Fruit fly (Drosophila melanogaster) whole organism, embryonic: ENCODE measurements around the gene msopa.

Source experiments
- CG12659 ChIP-seq: fragments of 200-800 bp; sonication (Bioruptor generic); optimal IDR thresholded peaks from 3 replicates; lab custom pipeline; 2017; ENCODE audit warnings: mild to moderate bottlenecking, missing biosample characterization, missing genetic modification reagents, missing genetic modification characterization
- CG13287 ChIP-seq: fragments of 200-800 bp; sonication (Bioruptor generic); IDR thresholded peaks from 2 replicates; pipeline ENCODE4 v1.3.6; 2022; ENCODE audit warnings: missing biosample characterization, missing genetic modification characterization; ENCODE audit not compliant: partially characterized antibody
- CG13624 ChIP-seq: fragments of 200-800 bp; sonication (Bioruptor generic); optimal IDR thresholded peaks from 2 replicates; lab custom pipeline; 2016; ENCODE audit warnings: missing biosample characterization, missing genetic modification characterization
- CG14050 ChIP-seq: fragments of 200-800 bp; sonication (Bioruptor generic); IDR thresholded peaks from 3 replicates; pipeline ENCODE4 v1.3.6; 2022; ENCODE audit warnings: missing biosample characterization, missing genetic modification characterization
- CG14667 ChIP-seq: fragments of 200-800 bp; sonication (Bioruptor generic); IDR thresholded peaks from 2 replicates; pipeline ENCODE4 v1.3.6; 2022; ENCODE audit warnings: missing biosample characterization, missing genetic modification characterization
- CG1603 ChIP-seq: fragments of 200-800 bp; sonication (Bioruptor generic); optimal IDR thresholded peaks from 2 replicates; lab custom pipeline; 2019; ENCODE audit warnings: missing biosample characterization, mild to moderate bottlenecking, missing genetic modification characterization, moderate library complexity
- CG17186 ChIP-seq: fragments of 200-800 bp; sonication (Bioruptor generic); optimal IDR thresholded peaks from 3 replicates; lab custom pipeline; 2017; ENCODE audit warnings: missing biosample characterization, missing genetic modification reagents, missing genetic modification characterization
- CG34224 ChIP-seq: fragments of 200-800 bp; sonication (Bioruptor generic); IDR thresholded peaks from 3 replicates; pipeline ENCODE4 v1.3.6; 2022; ENCODE audit warnings: missing biosample characterization, missing genetic modification characterization; ENCODE audit not compliant: partially characterized antibody
- CG3995 ChIP-seq: fragments of 200-800 bp; sonication (Bioruptor generic); optimal IDR thresholded peaks from 3 replicates; lab custom pipeline; 2016; ENCODE audit warnings: missing biosample characterization, missing genetic modification characterization
- CG4282 ChIP-seq: fragments of 200-800 bp; sonication (Bioruptor generic); optimal IDR thresholded peaks from 2 replicates; lab custom pipeline; 2016; ENCODE audit warnings: missing biosample characterization, missing genetic modification characterization
- CG4360 ChIP-seq: fragments of 200-800 bp; sonication (Bioruptor generic); IDR thresholded peaks from 2 replicates; pipeline ENCODE4 v1.3.6; 2022; ENCODE audit warnings: missing biosample characterization, missing genetic modification characterization
- CG6791 ChIP-seq: fragments of 200-800 bp; sonication (Bioruptor generic); IDR thresholded peaks from 3 replicates; pipeline ENCODE4 v1.3.6; 2022; ENCODE audit warnings: missing biosample characterization, missing genetic modification characterization; ENCODE audit not compliant: partially characterized antibody
- CG7928 ChIP-seq: fragments of 200-800 bp; sonication (Bioruptor generic); optimal IDR thresholded peaks from 2 replicates; lab custom pipeline; 2017; ENCODE audit warnings: missing biosample characterization, mild to moderate bottlenecking, missing genetic modification characterization
- CG9727 ChIP-seq: fragments of 200-800 bp; sonication (Bioruptor generic); optimal IDR thresholded peaks from 3 replicates; lab custom pipeline; 2017; ENCODE audit warnings: missing biosample characterization, mild to moderate bottlenecking, missing genetic modification characterization
- CG9932 ChIP-seq: fragments of 200-800 bp; sonication (Bioruptor generic); IDR thresholded peaks from 2 replicates; pipeline ENCODE4 v1.3.6; 2022; ENCODE audit warnings: missing biosample characterization, missing genetic modification characterization
- CoRest ChIP-seq: fragments of 200-800 bp; sonication (Bioruptor generic); optimal IDR thresholded peaks from 3 replicates; lab custom pipeline; 2018; ENCODE audit warnings: missing biosample characterization, mild to moderate bottlenecking, missing genetic modification characterization, moderate library complexity
- Deaf1 ChIP-seq: fragments of 200-800 bp; optimal IDR thresholded peaks from 3 replicates; lab custom pipeline; 2019; ENCODE audit warnings: missing biosample characterization, mild to moderate bottlenecking, missing genetic modification characterization, moderate library complexity
- Dll ChIP-seq: fragments of 200-800 bp; sonication (Bioruptor generic); IDR thresholded peaks from 4 replicates; pipeline ENCODE4 v1.3.6; 2022; ENCODE audit warnings: missing biosample characterization, missing genetic modification characterization; ENCODE audit not compliant: partially characterized antibody
- Dp ChIP-seq: fragments of 200-800 bp; sonication (Bioruptor generic); optimal IDR thresholded peaks from 2 replicates; lab custom pipeline; 2018; ENCODE audit warnings: missing biosample characterization, mild to moderate bottlenecking, missing genetic modification characterization, moderate library complexity
- E2f2 ChIP-seq: fragments of 200-800 bp; sonication (Bioruptor generic); IDR thresholded peaks from 2 replicates; pipeline ENCODE4 v1.3.6; 2022; ENCODE audit warnings: missing biosample characterization, missing genetic modification characterization
- Eip74EF ChIP-seq, 2 experiments: fragments of 200-800 bp in 1 of 2; fragments of >200 bp in 1 of 2; sonication (Bioruptor generic) in 1 of 2; optimal IDR thresholded peaks; 2 replicates each; lab custom pipeline; 2017 to 2019; ENCODE audit warnings: missing biosample characterization in 2 of 2, missing genetic modification characterization in 2 of 2, mild to moderate bottlenecking in 1 of 2, moderate library complexity in 1 of 2
- Med ChIP-seq: fragments of 200-800 bp; sonication (Bioruptor generic); peaks from one replicate; lab custom pipeline; 2016; ENCODE audit warnings: missing biosample characterization, missing genetic modification characterization, mild to moderate bottlenecking, inconsistent platforms, moderate library complexity
- Myb ChIP-seq: fragments of 200-800 bp; sonication (Bioruptor generic); optimal IDR thresholded peaks from 2 replicates; lab custom pipeline; 2016; ENCODE audit warnings: missing biosample characterization, missing genetic modification characterization
- PHDP ChIP-seq: fragments of 200-800 bp; sonication (Bioruptor generic); optimal IDR thresholded peaks from 3 replicates; lab custom pipeline; 2018; ENCODE audit warnings: missing biosample characterization, mild to moderate bottlenecking, missing genetic modification characterization, moderate library complexity
- Pdp1 ChIP-seq, 2 experiments: fragments of 200-800 bp; sonication (Bioruptor generic); optimal IDR thresholded peaks; 3 replicates each; lab custom pipeline; 2016; ENCODE audit warnings: missing biosample characterization in 2 of 2, missing genetic modification characterization in 2 of 2, mild to moderate bottlenecking in 1 of 2, moderate library complexity in 1 of 2
- Sry-δ ChIP-seq: fragments of 200-800 bp; sonication (Bioruptor generic); optimal IDR thresholded peaks from 2 replicates; lab custom pipeline; 2016; ENCODE audit warnings: missing biosample characterization, missing genetic modification characterization
- Xbp1 ChIP-seq: fragments of 200-800 bp; sonication (Bioruptor generic); optimal IDR thresholded peaks from 3 replicates; lab custom pipeline; 2016; ENCODE audit warnings: missing biosample characterization, mild to moderate bottlenecking, missing genetic modification characterization
- ato ChIP-seq: fragments of 200-800 bp; sonication (Bioruptor generic); IDR thresholded peaks from 2 replicates; pipeline ENCODE4 v1.3.6; 2022; ENCODE audit warnings: missing biosample characterization, missing genetic modification characterization; ENCODE audit not compliant: partially characterized antibody
- bbx ChIP-seq: fragments of 200-800 bp; sonication (Bioruptor generic); IDR thresholded peaks from 2 replicates; pipeline ENCODE4 v1.3.6; 2022; ENCODE audit warnings: missing biosample characterization, missing genetic modification characterization; ENCODE audit not compliant: partially characterized antibody
- cas ChIP-seq: fragments of 200-800 bp; sonication (Bioruptor generic); IDR thresholded peaks from 2 replicates; pipeline ENCODE4 v1.3.6; 2022; ENCODE audit warnings: missing biosample characterization, missing genetic modification characterization
- cato ChIP-seq: fragments of 200-800 bp; sonication (Bioruptor generic); optimal IDR thresholded peaks from 2 replicates; lab custom pipeline; 2016; ENCODE audit warnings: missing biosample characterization, missing genetic modification characterization, borderline replicate concordance
- chif ChIP-seq, 2 experiments: fragments of 200-800 bp; sonication (Bioruptor generic); optimal IDR thresholded peaks; 3 replicates each; lab custom pipeline; 2016; ENCODE audit warnings: missing biosample characterization in 2 of 2, missing genetic modification characterization in 2 of 2
- grau ChIP-seq: fragments of 200-800 bp; optimal IDR thresholded peaks from 3 replicates; lab custom pipeline; 2019; ENCODE audit warnings: missing biosample characterization, mild to moderate bottlenecking, missing genetic modification characterization, moderate library complexity
- hkb ChIP-seq, 2 experiments: fragments of 200-800 bp in 1 of 2; fragments of >200 bp in 1 of 2; sonication (Bioruptor generic) in 1 of 2; IDR thresholded peaks in 1 of 2; optimal IDR thresholded peaks in 1 of 2; 2 replicates each; pipeline versions ENCODE4 v1.3.6 to Lab custom; 2017 to 2022; ENCODE audit warnings: missing biosample characterization in 1 of 2, missing genetic modification characterization in 1 of 2
- kni ChIP-seq: fragments of 200-800 bp; sonication (Bioruptor generic); optimal IDR thresholded peaks from 3 replicates; lab custom pipeline; 2017; ENCODE audit warnings: mild to moderate bottlenecking, missing biosample characterization, missing genetic modification reagents, missing genetic modification characterization
- mld ChIP-seq: fragments of 200-800 bp; sonication (Bioruptor generic); IDR thresholded peaks from 3 replicates; pipeline ENCODE4 v1.3.6; 2022; ENCODE audit warnings: missing biosample characterization, missing genetic modification characterization; ENCODE audit not compliant: partially characterized antibody
- pfk ChIP-seq: fragments of 200-800 bp; sonication (Bioruptor generic); optimal IDR thresholded peaks from 2 replicates; lab custom pipeline; 2018; ENCODE audit warnings: missing biosample characterization, mild to moderate bottlenecking, missing genetic modification characterization, moderate library complexity
- phol ChIP-seq: fragments of 200-800 bp; sonication (Bioruptor generic); optimal IDR thresholded peaks from 3 replicates; lab custom pipeline; 2018; ENCODE audit warnings: missing biosample characterization, mild to moderate bottlenecking, missing genetic modification characterization, moderate library complexity
- pnt ChIP-seq: fragments of 200-800 bp; sonication (Bioruptor generic); optimal IDR thresholded peaks from 3 replicates; lab custom pipeline; 2016; ENCODE audit warnings: missing biosample characterization, missing genetic modification characterization
- prd ChIP-seq, 3 experiments: fragments of >200 bp in 2 of 3; fragments of 200-800 bp in 1 of 3; sonication (Bioruptor generic) in 1 of 3; optimal IDR thresholded peaks in 2 of 3; IDR thresholded peaks in 1 of 3; 2 replicates in 2 of 3; 3 replicates in 1 of 3; pipeline versions ENCODE4 v1.3.6 to Lab custom; 2017 to 2022; ENCODE audit warnings: missing biosample characterization in 1 of 3, missing genetic modification characterization in 1 of 3
- pum ChIP-seq: fragments of 200-800 bp; sonication (Bioruptor generic); optimal IDR thresholded peaks from 2 replicates; lab custom pipeline; 2016; ENCODE audit warnings: missing biosample characterization, missing genetic modification characterization
- sna ChIP-seq: fragments of 200-800 bp; sonication (Bioruptor generic); IDR thresholded peaks from 2 replicates; pipeline ENCODE4 v1.3.6; 2022; ENCODE audit warnings: missing biosample characterization, missing genetic modification characterization; ENCODE audit not compliant: partially characterized antibody
- sug ChIP-seq: fragments of 200-800 bp; optimal IDR thresholded peaks from 2 replicates; lab custom pipeline; 2019; ENCODE audit warnings: missing biosample characterization, mild to moderate bottlenecking, missing genetic modification characterization, moderate library complexity
- tna ChIP-seq: fragments of 200-800 bp; sonication (Bioruptor generic); IDR thresholded peaks from 2 replicates; pipeline ENCODE4 v1.3.6; 2022; ENCODE audit warnings: missing biosample characterization, missing genetic modification characterization; ENCODE audit not compliant: partially characterized antibody
- yki ChIP-seq: fragments of >200 bp; optimal IDR thresholded peaks from 3 replicates; lab custom pipeline; 2018
- zen2 ChIP-seq: fragments of 200-800 bp; sonication (Bioruptor generic); IDR thresholded peaks from 3 replicates; pipeline ENCODE4 v1.3.6; 2022; ENCODE audit warnings: missing biosample characterization, missing genetic modification characterization; ENCODE audit not compliant: partially characterized antibody

The msopa gene

DNA sequence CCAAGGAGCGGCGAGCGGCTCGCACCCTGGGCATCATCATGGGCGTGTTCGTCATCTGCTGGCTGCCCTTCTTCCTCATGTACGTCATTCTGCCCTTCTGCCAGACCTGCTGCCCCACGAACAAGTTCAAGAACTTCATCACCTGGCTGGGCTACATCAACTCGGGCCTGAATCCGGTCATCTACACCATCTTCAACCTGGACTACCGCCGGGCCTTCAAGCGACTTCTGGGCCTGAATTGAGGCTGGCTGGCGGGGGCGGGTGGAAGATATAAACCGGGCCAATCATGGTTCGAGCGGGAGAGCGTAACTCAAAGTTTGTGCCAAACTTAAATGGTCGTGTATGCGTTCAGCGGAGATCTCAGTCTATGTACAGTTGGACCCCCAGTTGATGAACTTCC, 18.7 kb upstream of the msopa start:
- TF ChIP-seq pum (no peak), Med (GFP tag; lab: Kevin White, UChicago) (peak; percentile 67)

DNA sequence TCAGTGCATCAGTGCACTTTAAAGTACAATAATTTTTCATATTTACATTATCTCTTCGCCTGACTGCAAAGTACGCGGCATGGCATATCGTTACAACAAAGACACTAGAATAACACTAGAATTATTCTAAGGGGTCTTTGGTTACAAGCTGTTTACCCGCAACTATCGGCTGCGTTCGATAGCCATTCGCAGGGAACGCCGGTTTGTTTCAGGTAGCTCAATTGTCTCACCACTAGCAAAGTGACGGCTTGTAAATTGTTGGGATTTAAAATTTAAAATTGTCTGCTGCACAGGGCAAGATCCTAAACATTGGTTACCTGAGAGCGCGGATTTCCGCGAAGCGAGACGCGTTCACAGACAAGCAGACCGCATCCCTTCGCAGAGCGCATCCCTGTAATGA, 16.8 kb upstream of the msopa start, which contains the start of gene CG14561:
CG14561 (plus strand) TSS at position 214 of the 400 bp plus-strand sequence.
- TF ChIP-seq tna (GFP tag; lab: Robert Waterston, UW) = peak; percentile 89
- peak; percentile 85 for TF ChIP-seq CG1603 (tag; lab: Kevin White, UChicago)
- peak; percentile 31 for TF ChIP-seq CoRest (tag; lab: Kevin White, UChicago)
- no peak for TF ChIP-seq Deaf1 (tag; lab: Kevin White, UChicago)
- TF ChIP-seq CG34224 (GFP tag; lab: Robert Waterston, UW) = peak; percentile 87
- peak; percentile 87 for TF ChIP-seq zen2
- peak; percentile 94 for TF ChIP-seq Dll (GFP tag; lab: Robert Waterston, UW)
- peak; percentile 75 for TF ChIP-seq CG4360 (GFP tag; lab: Robert Waterston, UW)
- TF ChIP-seq Pdp1 (GFP tag; optimal IDR thresholded peaks at IDR 0.05; lab: Kevin White, UChicago) = peak in 1 of 2 experiments; percentile 6
- peak; percentile 10 for TF ChIP-seq CG4282 (GFP tag; lab: Kevin White, UChicago)
- TF ChIP-seq yki (lab: Kevin White, UChicago) = peak; percentile 3
- peak; percentile 34; the same call in 1 of the 2 replicates for TF ChIP-seq cas (GFP tag; lab: Robert Waterston, UW)
- no peak for TF ChIP-seq cato (GFP tag; lab: Kevin White, UChicago)
- TF ChIP-seq E2f2 = peak; percentile 78
- TF ChIP-seq chif (GFP tag; optimal IDR thresholded peaks at IDR 0.05; lab: Kevin White, UChicago) = peak in 1 of 2 experiments; percentile 39
- peak; percentile 59 for TF ChIP-seq CG17186 (GFP tag; lab: Kevin White, UChicago)
- TF ChIP-seq pfk = peak; percentile 10
- TF ChIP-seq ato (GFP tag; lab: Robert Waterston, UW) = peak; percentile 84
- peak; percentile 93 for TF ChIP-seq CG13287
- TF ChIP-seq Sry-δ (GFP tag; lab: Kevin White, UChicago) = peak; percentile 97
- peak; percentile 12 for TF ChIP-seq CG9727
- peak; percentile 52 for TF ChIP-seq phol (tag; lab: Kevin White, UChicago)
- TF ChIP-seq bbx (GFP tag; lab: Robert Waterston, UW) = peak; percentile 96
- peak; percentile 54 for TF ChIP-seq CG12659 (GFP tag; lab: Kevin White, UChicago)
- no peak for TF ChIP-seq pnt (GFP tag; lab: Kevin White, UChicago)
- no peak for TF ChIP-seq CG7928 (GFP tag; lab: Kevin White, UChicago)
- peak; percentile 25 for TF ChIP-seq CG3995 (GFP tag; lab: Kevin White, UChicago)
- peak; percentile 96 for TF ChIP-seq CG6791 (GFP tag; lab: Robert Waterston, UW)
- peak; percentile 93 for TF ChIP-seq sna (GFP tag; lab: Robert Waterston, UW)
- peak; percentile 3 for TF ChIP-seq CG13624 (GFP tag; lab: Kevin White, UChicago)
- TF ChIP-seq mld (GFP tag; lab: Robert Waterston, UW) = peak; percentile 92
- no peak for TF ChIP-seq PHDP (tag; lab: Kevin White, UChicago)
- TF ChIP-seq hkb (optimal IDR thresholded peaks at IDR 0.05; lab: Kevin White, UChicago) = no peak
- no peak for TF ChIP-seq hkb (GFP tag; IDR thresholded peaks at IDR 0.05; lab: Robert Waterston, UW)
- TF ChIP-seq Dp (GFP tag; lab: Kevin White, UChicago) = peak; percentile 71
- TF ChIP-seq grau (tag; lab: Kevin White, UChicago) = peak; percentile 12
- no peak for TF ChIP-seq sug (tag; lab: Kevin White, UChicago)
- TF ChIP-seq CG9932 (GFP tag; lab: Robert Waterston, UW) = peak; percentile 72
- no peak for TF ChIP-seq kni
- TF ChIP-seq CG14667 (GFP tag; lab: Robert Waterston, UW) = no peak
- no peak for TF ChIP-seq CG14050 (GFP tag; lab: Robert Waterston, UW)
- TF ChIP-seq Myb (GFP tag; lab: Kevin White, UChicago) = peak; percentile 88
- no peak for TF ChIP-seq prd (optimal IDR thresholded peaks at IDR 0.05; lab: Kevin White, UChicago)
- TF ChIP-seq prd (GFP tag; IDR thresholded peaks at IDR 0.05; lab: Robert Waterston, UW) = peak; percentile 26; the same call in 1 of the 3 replicates
- no peak for TF ChIP-seq Eip74EF (GFP tag; optimal IDR thresholded peaks at IDR 0.05; lab: Kevin White, UChicago)
- peak; percentile 38 for TF ChIP-seq Xbp1 (GFP tag; lab: Kevin White, UChicago)
